Worm (Caenorhabditis elegans): Measurements from ENCODE around the gene daf-5.

ce11 chrII:14051474-14051934 lies 600 bp downstream of the daf-5 start:
- TF ChIP-seq tab-1 (GFP tag; IDR thresholded peaks at IDR 0.05) (no peak), ztf-29 (GFP tag; IDR thresholded peaks at IDR 0.05) (no peak)
